Fruit fly (Drosophila melanogaster) whole organism, embryonic: ENCODE measurements around the gene CG42246.

Experiments used
- ATbp ChIP-seq: fragments of 200-800 bp; sonication (Bioruptor generic); optimal IDR thresholded peaks from 2 replicates; lab custom pipeline; 2017; ENCODE audit warnings: missing biosample characterization, mild to moderate bottlenecking, missing genetic modification characterization, missing genetic modification reagents
- CG10209 ChIP-seq: fragments of 200-800 bp; sonication (Bioruptor generic); optimal IDR thresholded peaks from 3 replicates; lab custom pipeline; 2017; ENCODE audit warnings: missing biosample characterization, mild to moderate bottlenecking, missing genetic modification characterization, missing genetic modification reagents
- CG13123 ChIP-seq: fragments of 200-800 bp; sonication (Bioruptor generic); optimal IDR thresholded peaks from 2 replicates; lab custom pipeline; 2016; ENCODE audit warnings: missing biosample characterization, missing genetic modification characterization
- CG7839 ChIP-seq: fragments of 200-800 bp; sonication (Bioruptor generic); optimal IDR thresholded peaks from 3 replicates; lab custom pipeline; 2018; ENCODE audit warnings: missing biosample characterization, mild to moderate bottlenecking, missing genetic modification characterization, moderate library complexity
- Fer3 ChIP-seq: fragments of 200-800 bp; sonication (Bioruptor generic); optimal IDR thresholded peaks from 2 replicates; lab custom pipeline; 2018; ENCODE audit warnings: missing biosample characterization, mild to moderate bottlenecking, missing genetic modification characterization, moderate library complexity
- Lpt ChIP-seq: fragments of >200 bp; optimal IDR thresholded peaks from 2 replicates; lab custom pipeline; 2018; ENCODE audit warnings: missing biosample characterization, missing genetic modification characterization
- Myb ChIP-seq: fragments of 200-800 bp; sonication (Bioruptor generic); optimal IDR thresholded peaks from 2 replicates; lab custom pipeline; 2016; ENCODE audit warnings: missing biosample characterization, missing genetic modification characterization
- NK7.1 ChIP-seq: fragments of 200-800 bp; sonication (Bioruptor generic); optimal IDR thresholded peaks from 3 replicates; lab custom pipeline; 2016; ENCODE audit warnings: missing biosample characterization, missing genetic modification characterization
- Ravus ChIP-seq: fragments of 200-800 bp; sonication (Bioruptor generic); IDR thresholded peaks from 2 replicates; pipeline ENCODE4 v1.3.6; 2022; ENCODE audit warnings: missing biosample characterization, missing genetic modification characterization
- chn ChIP-seq: fragments of 200-800 bp; sonication (Bioruptor generic); optimal IDR thresholded peaks from 2 replicates; lab custom pipeline; 2016; ENCODE audit warnings: missing biosample characterization, missing genetic modification characterization
- luna ChIP-seq: fragments of 200-800 bp; sonication (Bioruptor generic); optimal IDR thresholded peaks from 2 replicates; lab custom pipeline; 2016; ENCODE audit warnings: missing biosample characterization, missing genetic modification characterization
- nmo ChIP-seq: fragments of 200-800 bp; sonication (Bioruptor generic); optimal IDR thresholded peaks from 2 replicates; lab custom pipeline; 2018; ENCODE audit warnings: missing biosample characterization, mild to moderate bottlenecking, missing genetic modification characterization, moderate library complexity
- sens-2 ChIP-seq: fragments of 200-800 bp; sonication (Bioruptor generic); IDR thresholded peaks from 2 replicates; pipeline ENCODE4 v1.3.6; 2022; ENCODE audit warnings: missing biosample characterization, missing genetic modification characterization

DNA sequence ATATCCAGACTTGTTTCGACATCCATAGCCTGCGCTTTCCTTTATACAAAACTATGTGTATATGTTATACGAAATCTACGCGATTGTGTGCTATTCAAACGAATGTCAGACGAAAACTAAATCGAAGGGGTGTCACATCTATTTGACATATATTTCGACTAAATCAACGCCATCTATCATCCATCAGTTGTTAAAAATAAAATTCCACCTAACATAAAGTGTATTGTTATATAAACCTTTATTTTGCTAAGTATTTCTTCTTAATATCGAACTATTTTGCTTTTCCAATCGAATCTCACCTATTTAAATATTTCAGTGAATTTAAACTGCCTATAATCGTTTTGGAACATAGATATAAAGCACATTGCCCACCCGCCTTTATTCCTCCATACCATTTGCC, 8.6 kb downstream of the CG42246 start, which contains the start of gene CG15035:
- TF ChIP-seq CG10209 (GFP tag; lab: Kevin White, UChicago) = no peak
- no peak for TF ChIP-seq chn (GFP tag; lab: Kevin White, UChicago)
- no peak for TF ChIP-seq sens-2
- TF ChIP-seq Myb (GFP tag; lab: Kevin White, UChicago) = no peak
- TF ChIP-seq Lpt (GFP tag; lab: Kevin White, UChicago) = no peak
- no peak for TF ChIP-seq ATbp (GFP tag; lab: Kevin White, UChicago)
- no peak for TF ChIP-seq Fer3
- TF ChIP-seq Ravus (GFP tag; lab: Robert Waterston, UW) = no peak
- no peak for TF ChIP-seq CG7839 (tag; lab: Kevin White, UChicago)
- TF ChIP-seq nmo (GFP tag; lab: Kevin White, UChicago) = no peak
- no peak for TF ChIP-seq CG13123 (GFP tag; lab: Kevin White, UChicago)
- no peak for TF ChIP-seq luna (GFP tag; lab: Kevin White, UChicago)
- no peak for TF ChIP-seq NK7.1 (GFP tag; lab: Kevin White, UChicago)
